Fruit fly (Drosophila melanogaster): ENCODE results near the gene CG42366.

CG42366 gene

dm6 chr2L:9918020-9918959 lies 6.7 kb upstream of the CG42366 start, which contains the start of the genes CG5885 and CG4598 (continued):
- TF ChIP-seq Eip93F (GFP tag; optimal IDR thresholded peaks at IDR 0.05), result peak; percentile 88
- no peak; the same call in none of the 2 replicates for TF ChIP-seq CG15336 (GFP tag; IDR thresholded peaks at IDR 0.05)
- TF ChIP-seq Eip75B (GFP tag; optimal IDR thresholded peaks at IDR 0.05), result peak; percentile 75
- peak; percentile 73 for TF ChIP-seq CG6792 (GFP tag; optimal IDR thresholded peaks at IDR 0.05)
- TF ChIP-seq CG3032 (tag; optimal IDR thresholded peaks at IDR 0.05), result peak; percentile 63
- TF ChIP-seq CG11294 (GFP tag; IDR thresholded peaks at IDR 0.05), result peak; percentile 29; the same call in 1 of the 2 replicates
- TF ChIP-seq ss (GFP tag; optimal IDR thresholded peaks at IDR 0.05), result peak; percentile 83 to 86
- TF ChIP-seq CG10631 (GFP tag; optimal IDR thresholded peaks at IDR 0.05), result peak; percentile 84
- peak; percentile 45 for TF ChIP-seq fkh (GFP tag; optimal IDR thresholded peaks at IDR 0.05)
- peak; percentile 58 for TF ChIP-seq Ets96B (tag; optimal IDR thresholded peaks at IDR 0.05)
- peak; percentile 48 for TF ChIP-seq CG8319 (GFP tag; optimal IDR thresholded peaks at IDR 0.05)
- peak; percentile 46 for TF ChIP-seq topi (GFP tag; optimal IDR thresholded peaks at IDR 0.05)
- peak; percentile 76 for TF ChIP-seq svp (GFP tag)
- TF ChIP-seq Sox15 (GFP tag; optimal IDR thresholded peaks at IDR 0.05), result peak; percentile 56
- peak; percentile 80 for TF ChIP-seq eg (GFP tag; IDR thresholded peaks at IDR 0.05)
- peak; percentile 50 for TF ChIP-seq Blimp-1 (GFP tag; optimal IDR thresholded peaks at IDR 0.05)
- TF ChIP-seq esn (GFP tag; optimal IDR thresholded peaks at IDR 0.05), result peak; percentile 82
- peak; percentile 15 for TF ChIP-seq CG11902 (GFP tag; optimal IDR thresholded peaks at IDR 0.05)

dm6 chr2L:9919218-9919617 lies 5.7 kb upstream of the CG42366 start:
- TF ChIP-seq Blimp-1 (GFP tag; optimal IDR thresholded peaks at IDR 0.05), result no peak
- TF ChIP-seq vri (GFP tag; optimal IDR thresholded peaks at IDR 0.05), result no peak
- no peak for TF ChIP-seq CG4318 (GFP tag; optimal IDR thresholded peaks at IDR 0.05)
- TF ChIP-seq achi (GFP tag; optimal IDR thresholded peaks at IDR 0.05), result no peak
- TF ChIP-seq Eip75B (GFP tag; optimal IDR thresholded peaks at IDR 0.05), result no peak
- no peak for TF ChIP-seq CG8319 (GFP tag; optimal IDR thresholded peaks at IDR 0.05)
- no peak for TF ChIP-seq salr (GFP tag; optimal IDR thresholded peaks at IDR 0.05)
- no peak for TF ChIP-seq CG6808 (GFP tag; optimal IDR thresholded peaks at IDR 0.05)
- TF ChIP-seq CG8632 (GFP tag; optimal IDR thresholded peaks at IDR 0.05), result no peak
- no peak for TF ChIP-seq CG31627 (GFP tag; optimal IDR thresholded peaks at IDR 0.05)
- TF ChIP-seq eg (GFP tag; IDR thresholded peaks at IDR 0.05), result no peak
- no peak for TF ChIP-seq fd59A (GFP tag; optimal IDR thresholded peaks at IDR 0.05)
- TF ChIP-seq CG6854 (GFP tag; optimal IDR thresholded peaks at IDR 0.05), result no peak
- no peak for TF ChIP-seq Hr39 (GFP tag; optimal IDR thresholded peaks at IDR 0.05)
- no peak for TF ChIP-seq Smox (GFP tag; optimal IDR thresholded peaks at IDR 0.05)
- TF ChIP-seq CG7368 (GFP tag; optimal IDR thresholded peaks at IDR 0.05), result no peak

- peak; percentile 46 for TF ChIP-seq svp (GFP tag)
- TF ChIP-seq Eip93F (GFP tag; optimal IDR thresholded peaks at IDR 0.05), result no peak
Observed at dm6 chr2L:9919949-9920348, 5.0 kb upstream of the CG42366 start, which contains the start of gene CG4594. Gene CG4594 (plus strand): TSS chr2L:9920160.

dm6 chr2L:9921401-9921800 lies 3.6 kb upstream of the CG42366 start, which contains the start of gene CG4592:
Gene CG4592 (plus strand): TSS chr2L:9921633.
- TF ChIP-seq vri (GFP tag; optimal IDR thresholded peaks at IDR 0.05), result peak; percentile 82
- peak; percentile 28 for TF ChIP-seq Sox15 (GFP tag; optimal IDR thresholded peaks at IDR 0.05)
- peak; percentile 8 for TF ChIP-seq CG11902 (GFP tag; optimal IDR thresholded peaks at IDR 0.05)
- peak; percentile 83 for TF ChIP-seq Eip75B (GFP tag; optimal IDR thresholded peaks at IDR 0.05)
- TF ChIP-seq achi (GFP tag; optimal IDR thresholded peaks at IDR 0.05), result peak; percentile 77
- peak; percentile 81 for TF ChIP-seq Smox (GFP tag; optimal IDR thresholded peaks at IDR 0.05)
- peak; percentile 72 for TF ChIP-seq CG3032 (tag; optimal IDR thresholded peaks at IDR 0.05)
- TF ChIP-seq CG4318 (GFP tag; optimal IDR thresholded peaks at IDR 0.05), result peak; percentile 28
- TF ChIP-seq fd85E (GFP tag; optimal IDR thresholded peaks at IDR 0.05), result no peak
- peak; percentile 78 for TF ChIP-seq Hr4 (GFP tag; optimal IDR thresholded peaks at IDR 0.05)
- no peak for TF ChIP-seq Eip78C (GFP tag)
- no peak for TF ChIP-seq Hr38 (GFP tag; optimal IDR thresholded peaks at IDR 0.05)
- no peak for TF ChIP-seq Ets21C (GFP tag; optimal IDR thresholded peaks at IDR 0.05)
- peak; percentile 36 for TF ChIP-seq Blimp-1 (GFP tag; optimal IDR thresholded peaks at IDR 0.05)
- TF ChIP-seq fd59A (GFP tag; optimal IDR thresholded peaks at IDR 0.05), result peak; percentile 43
- TF ChIP-seq CG10669 (GFP tag; optimal IDR thresholded peaks at IDR 0.05), result no peak
- peak; percentile 5 for TF ChIP-seq CG8319 (GFP tag; optimal IDR thresholded peaks at IDR 0.05)
- peak; percentile 13; the same call in 1 of the 2 replicates for TF ChIP-seq CG11294 (GFP tag; IDR thresholded peaks at IDR 0.05)
- TF ChIP-seq CG15336 (GFP tag; IDR thresholded peaks at IDR 0.05), result peak; percentile 83
- TF ChIP-seq svp (GFP tag), result peak; percentile 84
- TF ChIP-seq esn (GFP tag; optimal IDR thresholded peaks at IDR 0.05), result peak; percentile 86
- peak; percentile 70 for TF ChIP-seq CG8632 (GFP tag; optimal IDR thresholded peaks at IDR 0.05)
- TF ChIP-seq CG6808 (GFP tag; optimal IDR thresholded peaks at IDR 0.05), result peak; percentile 62
- TF ChIP-seq eg (GFP tag; IDR thresholded peaks at IDR 0.05), result peak; percentile 85
- no peak for TF ChIP-seq ss (GFP tag; optimal IDR thresholded peaks at IDR 0.05)
- peak; percentile 74 for TF ChIP-seq Hr39 (GFP tag; optimal IDR thresholded peaks at IDR 0.05)
- peak; percentile 84 for TF ChIP-seq CG6163 (GFP tag; IDR thresholded peaks at IDR 0.05)
- TF ChIP-seq topi (GFP tag; optimal IDR thresholded peaks at IDR 0.05), result peak; percentile 76
- no peak for TF ChIP-seq pdm3 (GFP tag; optimal IDR thresholded peaks at IDR 0.05)
- peak; percentile 60 for TF ChIP-seq CG6276 (GFP tag; optimal IDR thresholded peaks at IDR 0.05)
- TF ChIP-seq CG6792 (GFP tag; optimal IDR thresholded peaks at IDR 0.05), result peak; percentile 69

Measured in whole organism, prepupa.